Fruit fly (Drosophila melanogaster): ENCODE measurements around the gene PhKgamma.

dm6 chrX:11736421-11736820 is 41.5 kb downstream of the PhKgamma start:
- TF ChIP-seq CG32121 (GFP tag; IDR thresholded peaks at IDR 0.05): no peak
- no peak for TF ChIP-seq CG13204 (GFP tag; optimal IDR thresholded peaks at IDR 0.05)
- TF ChIP-seq CG10348 (GFP tag; IDR thresholded peaks at IDR 0.05): no peak
- no peak for TF ChIP-seq gl (tag; optimal IDR thresholded peaks at IDR 0.05)
